Worm (Caenorhabditis elegans): ENCODE results near the gene C06C3.10.

The C06C3.10 gene

ce11 chrII:9385241-9385640 is 8.2 kb upstream of the C06C3.10 start, which contains the start of gene C06C3.7:
Gene C06C3.7 (plus strand): TSS chrII:9385541.
- TF ChIP-seq pha-4 (tag; optimal IDR thresholded peaks at IDR 0.05) (no peak), eor-1 (tag; optimal IDR thresholded peaks at IDR 0.05) (no peak), nhr-237 (tag; optimal IDR thresholded peaks at IDR 0.05) (no peak), skn-1 (tag; optimal IDR thresholded peaks at IDR 0.05) (no peak), fkh-10 (GFP tag; optimal IDR thresholded peaks at IDR 0.05) (no peak), sea-2 (GFP tag; optimal IDR thresholded peaks at IDR 0.05) (no peak), nhr-12 (tag; optimal IDR thresholded peaks at IDR 0.05) (no peak), hmg-11 (tag; optimal IDR thresholded peaks at IDR 0.05) (no peak), zag-1 (tag; optimal IDR thresholded peaks at IDR 0.05) (no peak), elt-3 (tag; optimal IDR thresholded peaks at IDR 0.05) (no peak), ZK546.5 (tag; optimal IDR thresholded peaks at IDR 0.05) (no peak)

- TF ChIP-seq ceh-28 (tag; optimal IDR thresholded peaks at IDR 0.05), result no peak
Observed at ce11 chrII:9379796-9380195, 2.7 kb upstream of the C06C3.10 start, which contains the start of gene srh-48. Gene srh-48 (plus strand): TSS chrII:9380096.

ce11 chrII:9378174-9378573 is 1.1 kb upstream of the C06C3.10 start:
- TF ChIP-seq lin-15B (tag; optimal IDR thresholded peaks at IDR 0.05) (no peak), elt-2 (tag; optimal IDR thresholded peaks at IDR 0.05) (peak; percentile 38), pha-4 (tag; optimal IDR thresholded peaks at IDR 0.05) (peak; percentile 59)

- TF ChIP-seq ceh-16 (tag; optimal IDR thresholded peaks at IDR 0.05) (no peak), unc-62 (GFP tag; optimal IDR thresholded peaks at IDR 0.05) (no peak), nhr-77 (tag; optimal IDR thresholded peaks at IDR 0.05) (no peak), nhr-23 (tag; optimal IDR thresholded peaks at IDR 0.05) (no peak), daf-12 (tag; optimal IDR thresholded peaks at IDR 0.05) (no peak), tbx-2 (tag; optimal IDR thresholded peaks at IDR 0.05) (no peak), ceh-82 (tag; optimal IDR thresholded peaks at IDR 0.05) (no peak), nhr-237 (tag; optimal IDR thresholded peaks at IDR 0.05) (no peak), elt-2 (tag; optimal IDR thresholded peaks at IDR 0.05) (peak; percentile 1)
Observed at ce11 chrII:9374807-9375206, 2.3 kb downstream of the C06C3.10 start, which contains the start of gene C06C3.12. Gene C06C3.12 (plus strand): TSS chrII:9375107.

ce11 chrII:9372991-9373390 is 4.1 kb downstream of the C06C3.10 start, which contains the start of gene C06C3.4:
Gene C06C3.4 (plus strand): TSS chrII:9373291.
- no peak for TF ChIP-seq elt-2 (tag; optimal IDR thresholded peaks at IDR 0.05)
- TF ChIP-seq nhr-12 (tag; optimal IDR thresholded peaks at IDR 0.05), result no peak
- no peak for TF ChIP-seq daf-12 (tag; optimal IDR thresholded peaks at IDR 0.05)
- TF ChIP-seq lin-15B (tag; optimal IDR thresholded peaks at IDR 0.05), result no peak
- TF ChIP-seq ZK546.5 (tag; optimal IDR thresholded peaks at IDR 0.05), result no peak
- no peak for TF ChIP-seq lin-39 (tag; optimal IDR thresholded peaks at IDR 0.05)
- TF ChIP-seq nhr-11 (tag; optimal IDR thresholded peaks at IDR 0.05), result no peak
- no peak for TF ChIP-seq mml-1 (tag; optimal IDR thresholded peaks at IDR 0.05)
- no peak for TF ChIP-seq elt-1 (tag; optimal IDR thresholded peaks at IDR 0.05)
- no peak for TF ChIP-seq skn-1 (tag; optimal IDR thresholded peaks at IDR 0.05)
- no peak for TF ChIP-seq ztf-4 (tag; optimal IDR thresholded peaks at IDR 0.05)
- no peak for TF ChIP-seq nhr-237 (tag; optimal IDR thresholded peaks at IDR 0.05)
- no peak for TF ChIP-seq fkh-2 (tag; optimal IDR thresholded peaks at IDR 0.05)
- no peak for TF ChIP-seq ceh-16 (tag; optimal IDR thresholded peaks at IDR 0.05)
- TF ChIP-seq R02D3.7 (tag; optimal IDR thresholded peaks at IDR 0.05), result no peak
- no peak for TF ChIP-seq egl-27 (tag; optimal IDR thresholded peaks at IDR 0.05)

ce11 chrII:9372393-9372792 is 4.7 kb downstream of the C06C3.10 start, which contains the start of gene C06C3.3:
Gene C06C3.3 (minus strand): TSS chrII:9372493.
- TF ChIP-seq mdl-1 (tag; optimal IDR thresholded peaks at IDR 0.05) (no peak), unc-39 (tag; optimal IDR thresholded peaks at IDR 0.05) (no peak), nhr-28 (tag; optimal IDR thresholded peaks at IDR 0.05) (no peak), lsy-12 (tag; optimal IDR thresholded peaks at IDR 0.05) (no peak), nfya-1 (tag; optimal IDR thresholded peaks at IDR 0.05; ENCODE audit: insufficient read depth) (no peak), nhr-12 (tag; optimal IDR thresholded peaks at IDR 0.05) (no peak), aly-2 (tag; optimal IDR thresholded peaks at IDR 0.05) (no peak), zag-1 (tag; optimal IDR thresholded peaks at IDR 0.05) (no peak), fkh-2 (tag; optimal IDR thresholded peaks at IDR 0.05) (no peak), lin-39 (tag; optimal IDR thresholded peaks at IDR 0.05) (no peak), nhr-76 (tag; optimal IDR thresholded peaks at IDR 0.05) (no peak), ztf-4 (tag; optimal IDR thresholded peaks at IDR 0.05) (no peak), tbx-2 (tag; optimal IDR thresholded peaks at IDR 0.05) (no peak), nhr-237 (tag; optimal IDR thresholded peaks at IDR 0.05) (no peak), ceh-28 (tag; optimal IDR thresholded peaks at IDR 0.05) (no peak), daf-12 (tag; optimal IDR thresholded peaks at IDR 0.05) (no peak), nhr-11 (tag; optimal IDR thresholded peaks at IDR 0.05) (no peak), snpc-4 (tag; optimal IDR thresholded peaks at IDR 0.05) (no peak), sea-2 (GFP tag; optimal IDR thresholded peaks at IDR 0.05) (no peak)

All from whole organism, L3 larva.